Fruit fly (Drosophila melanogaster) S2 (cell line): ENCODE data around the gene CG32176.

Source experiments
- CG8478 ChIP-seq: fragments of >200 bp; optimal IDR thresholded peaks from 2 replicates; lab custom pipeline; 2018
- CTCF ChIP-seq, 2 experiments: fragments of >200 bp; optimal IDR thresholded peaks; 2 replicates each; lab custom pipeline; 2018

- no peak for TF ChIP-seq CTCF (optimal IDR thresholded peaks at IDR 0.05; lab: Kevin White, UChicago)
- no peak for TF ChIP-seq CG8478 (lab: Kevin White, UChicago)
These were observed 41.3 kb upstream of the CG32176 start for dm6 chr3L:17392412-17392811.
